Worm (Caenorhabditis elegans) whole organism, L1 larva: ENCODE measurements around the gene fbxa-14.

Experiments
- nhr-11 ChIP-seq: fragments of 150-350 bp; optimal IDR thresholded peaks from 2 replicates; lab custom pipeline; 2014; ENCODE audit warnings: missing biosample characterization, missing genetic modification characterization
- skn-1 ChIP-seq: fragments of 150-350 bp; optimal IDR thresholded peaks from 2 replicates; lab custom pipeline; 2014; ENCODE audit warnings: missing biosample characterization, missing genetic modification characterization
- unc-62 ChIP-seq: fragments of 150-350 bp; optimal IDR thresholded peaks from 2 replicates; lab custom pipeline; 2014; ENCODE audit warnings: missing biosample characterization, missing genetic modification reagents, missing genetic modification characterization

ce11 chrIII:1307333-1307732 is 17.1 kb downstream of the fbxa-14 start:
- no peak for TF ChIP-seq nhr-11
- TF ChIP-seq unc-62 (GFP tag; lab: Kevin White, UChicago) = no peak
- no peak for TF ChIP-seq skn-1
